Fruit fly (Drosophila melanogaster): Measurements from ENCODE around the gene CG8907.
"Not testable (repeated sequence)": the region's sequence is repeated elsewhere in the genome, so short reads cannot be mapped to it uniquely, and the experiment has no call there.

CG8907 gene

DNA sequence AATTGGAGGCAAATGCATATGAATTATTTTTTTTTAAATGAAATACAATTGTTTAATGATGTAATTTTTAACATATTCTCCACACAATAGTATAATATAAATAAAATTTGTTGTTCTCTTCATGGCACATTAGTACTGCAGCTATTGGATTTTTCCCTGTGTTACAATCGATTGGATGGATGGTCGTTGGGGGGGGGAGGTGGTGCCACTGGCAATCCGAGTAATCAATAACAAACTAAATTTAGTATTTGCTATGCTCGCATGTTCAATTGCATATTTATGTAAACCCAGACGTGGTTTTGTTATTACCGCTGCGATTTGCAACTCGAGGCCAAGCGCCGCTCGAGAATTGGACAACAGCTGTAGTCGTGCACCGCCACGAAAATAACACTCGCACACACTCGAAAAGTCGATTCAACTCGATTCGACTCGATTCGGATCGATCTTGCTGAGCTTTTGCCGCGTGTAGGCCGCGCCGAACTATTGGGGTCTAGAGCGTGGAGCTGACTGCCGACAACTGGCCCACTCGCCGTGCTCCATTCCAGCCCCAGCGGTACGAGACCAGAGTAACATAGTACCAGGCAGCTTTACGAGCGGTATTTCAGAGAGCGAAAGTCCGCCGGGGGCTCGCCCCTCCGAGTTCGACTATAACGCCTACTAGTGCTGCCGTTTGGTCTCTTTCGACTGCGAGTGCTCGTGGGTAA, 20.7 kb upstream of the CG8907 start, which contains the start of gene CG18622:
Gene CG18622 (minus strand): TSS at position 513 of the 704 bp plus-strand sequence.
- TF ChIP-seq noc (tag; optimal IDR thresholded peaks at IDR 0.05) = no peak

dm6 chr3R:16987924-16988298, 20.2 kb upstream of the CG8907 start:
- TF ChIP-seq noc (tag; optimal IDR thresholded peaks at IDR 0.05) = no peak

DNA sequence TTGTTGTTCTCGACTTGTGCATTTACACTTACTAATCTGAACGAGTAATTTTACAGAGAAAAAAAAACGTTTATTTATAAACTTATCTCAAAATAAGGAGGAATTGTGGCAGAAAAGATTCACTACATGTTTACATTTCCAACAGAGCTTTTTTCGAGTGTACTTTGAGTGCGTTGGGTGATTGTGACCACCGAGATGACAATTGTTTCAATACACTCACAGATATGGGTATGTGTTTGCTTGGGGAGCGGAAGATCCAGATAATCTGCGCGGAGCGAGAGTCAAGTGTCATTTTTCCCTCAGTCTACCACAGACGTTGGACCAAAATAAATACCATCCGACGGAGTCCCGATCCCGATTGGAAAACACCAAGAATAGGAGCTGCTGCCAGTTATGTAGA, 19.6 kb upstream of the CG8907 start, which contains the start of gene MESK4:
Gene MESK4 (plus strand): TSS at position 301 of the 400 bp plus-strand sequence.
- TF ChIP-seq noc (tag; optimal IDR thresholded peaks at IDR 0.05) = not testable (repeated sequence)

DNA sequence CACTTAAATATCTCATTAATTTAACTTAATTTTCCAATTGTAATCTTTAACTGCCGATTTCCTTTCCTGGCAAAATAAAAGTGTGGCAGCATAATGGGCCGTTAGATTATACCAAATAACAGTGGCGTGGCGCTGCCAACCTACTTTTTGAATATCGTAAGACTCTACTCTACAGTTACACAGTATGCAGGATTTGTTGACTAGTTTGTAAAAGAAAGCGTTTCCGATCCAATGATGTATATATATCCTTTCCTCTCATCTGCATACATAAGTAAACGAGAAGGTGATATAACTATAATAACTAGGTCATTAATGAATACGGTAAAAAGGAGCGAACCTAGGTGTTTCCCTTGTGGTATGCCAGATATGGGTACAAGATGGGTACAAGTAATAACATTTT, 16.3 kb upstream of the CG8907 start, which contains the start of gene EMC2B:
Gene EMC2B (minus strand): TSS at position 98 of the 400 bp plus-strand sequence.
- TF ChIP-seq noc (tag; optimal IDR thresholded peaks at IDR 0.05) = no peak

DNA sequence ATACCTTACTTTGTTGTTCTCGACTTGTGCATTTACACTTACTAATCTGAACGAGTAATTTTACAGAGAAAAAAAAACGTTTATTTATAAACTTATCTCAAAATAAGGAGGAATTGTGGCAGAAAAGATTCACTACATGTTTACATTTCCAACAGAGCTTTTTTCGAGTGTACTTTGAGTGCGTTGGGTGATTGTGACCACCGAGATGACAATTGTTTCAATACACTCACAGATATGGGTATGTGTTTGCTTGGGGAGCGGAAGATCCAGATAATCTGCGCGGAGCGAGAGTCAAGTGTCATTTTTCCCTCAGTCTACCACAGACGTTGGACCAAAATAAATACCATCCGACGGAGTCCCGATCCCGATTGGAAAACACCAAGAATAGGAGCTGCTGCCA, 15.4 kb upstream of the CG8907 start, which contains the start of gene CG31274:
Gene CG31274 (plus strand): TSS at position 301 of the 400 bp plus-strand sequence.
- TF ChIP-seq noc (tag; optimal IDR thresholded peaks at IDR 0.05) = not testable (repeated sequence)

- TF ChIP-seq noc (tag; optimal IDR thresholded peaks at IDR 0.05) = no peak
These were observed 11.8 kb upstream of the CG8907 start, which contains the start of the genes EMC2A and CG3534 for dm6 chr3R:16996059-16996959. Gene EMC2A (minus strand): TSS chr3R:16996071. Gene CG3534 (plus strand): TSS chr3R:16996446.

DNA sequence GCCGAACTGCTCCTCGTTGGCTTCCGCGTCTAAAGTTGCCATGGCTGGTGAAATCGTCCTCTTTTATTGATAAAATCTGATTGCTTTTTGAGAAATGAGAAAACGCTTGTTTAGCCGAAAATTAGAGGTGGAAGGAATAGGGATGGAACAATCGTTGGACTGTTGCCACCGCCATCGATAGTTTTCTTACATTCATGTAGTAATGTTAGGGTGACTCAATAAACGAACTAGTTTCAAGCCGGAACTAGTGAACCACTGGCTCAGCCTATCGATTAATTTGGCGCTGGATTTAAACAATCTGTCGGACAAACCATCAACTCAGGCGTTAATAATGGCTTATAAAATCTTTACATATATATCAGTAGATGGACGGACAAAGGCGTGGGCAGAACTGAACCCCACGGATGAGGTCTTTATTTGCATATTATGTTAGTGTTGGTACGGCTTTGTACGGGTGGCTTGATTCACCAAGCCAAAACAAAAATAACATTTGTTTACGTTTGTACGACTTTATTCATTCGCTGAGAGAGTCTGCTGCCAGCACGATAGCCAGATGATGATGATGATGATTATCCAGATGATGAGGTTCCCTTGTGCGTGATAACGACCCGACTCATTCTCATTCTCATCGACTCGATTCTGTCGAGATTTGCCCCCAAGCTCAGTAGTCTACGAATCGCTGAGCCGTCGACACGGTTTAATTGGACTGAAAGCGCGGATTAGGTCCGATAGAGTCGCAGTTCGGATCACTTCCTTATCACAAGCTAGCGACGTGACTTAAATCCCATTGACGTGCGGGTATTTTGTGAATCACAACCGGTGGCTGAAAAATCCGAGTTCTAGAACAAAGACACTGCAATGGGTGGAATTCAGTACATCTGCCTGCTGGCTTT, 5.6 kb upstream of the CG8907 start, which contains the start of the genes Sf3a1 and Irc:
Gene Sf3a1 (minus strand): TSS at position 138 of the 893 bp plus-strand sequence.
Gene Irc (plus strand): TSS at position 658 of the 893 bp plus-strand sequence.
- no peak for TF ChIP-seq noc (tag; optimal IDR thresholded peaks at IDR 0.05)

- no peak for TF ChIP-seq noc (tag; optimal IDR thresholded peaks at IDR 0.05)
These were observed 4.6 kb upstream of the CG8907 start for dm6 chr3R:17003468-17003867.

dm6 chr3R:17007336-17007735, 733 bp upstream of the CG8907 start:
- TF ChIP-seq noc (tag; optimal IDR thresholded peaks at IDR 0.05) = no peak

dm6 chr3R:17008675-17009022, 580 bp downstream of the CG8907 start:
- TF ChIP-seq noc (tag; optimal IDR thresholded peaks at IDR 0.05) = no peak

dm6 chr3R:17014276-17014675, 6.2 kb downstream of the CG8907 start, which contains the start of gene Pxd:
Gene Pxd (plus strand): TSS chr3R:17014576.
- TF ChIP-seq noc (tag; optimal IDR thresholded peaks at IDR 0.05) = no peak

DNA sequence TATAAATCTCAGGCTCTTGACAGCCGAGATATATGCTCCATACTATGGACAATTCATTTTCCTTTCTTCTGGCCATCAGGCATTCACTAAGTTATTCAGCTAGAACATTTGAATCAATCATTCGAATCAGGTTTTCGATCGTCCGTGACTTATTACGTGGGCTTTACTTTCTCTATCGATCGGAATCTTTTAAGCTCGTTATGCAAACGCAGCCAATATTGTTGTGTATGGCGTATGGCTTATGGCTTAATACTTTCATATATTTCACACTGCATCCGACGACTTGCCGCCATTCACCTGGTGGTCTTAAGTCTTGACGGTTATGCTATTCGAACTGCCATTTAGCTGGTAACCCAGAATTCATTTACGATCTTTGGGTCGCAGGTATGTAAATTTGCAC, 8.1 kb downstream of the CG8907 start:
- no peak for TF ChIP-seq noc (tag; optimal IDR thresholded peaks at IDR 0.05)

dm6 chr3R:17018902-17019527, 10.9 kb downstream of the CG8907 start:
- no peak for TF ChIP-seq noc (tag; optimal IDR thresholded peaks at IDR 0.05)

- TF ChIP-seq noc (tag; optimal IDR thresholded peaks at IDR 0.05) = no peak
These were observed 12.9 kb downstream of the CG8907 start, which contains the start of gene Adsl for dm6 chr3R:17020956-17021355. Gene Adsl (minus strand): TSS chr3R:17021120.

- TF ChIP-seq noc (tag; optimal IDR thresholded peaks at IDR 0.05) = no peak
These were observed 20.3 kb downstream of the CG8907 start, which contains the start of gene CG5225 for dm6 chr3R:17028393-17028792. Gene CG5225 (plus strand): TSS chr3R:17028693.

Data from whole organism, larva.